Fruit fly (Drosophila melanogaster) whole organism, embryonic: ENCODE measurements around the gene prt.

ENCODE experiments used
- Antp ChIP-seq: fragments of 200-800 bp; sonication (Bioruptor generic); optimal IDR thresholded peaks from 3 replicates; lab custom pipeline; 2016; ENCODE audit warnings: missing biosample characterization, missing genetic modification characterization
- Atf6 ChIP-seq: fragments of 200-800 bp; sonication (Bioruptor generic); IDR thresholded peaks from 2 replicates; pipeline ENCODE4 v1.3.6; 2022; ENCODE audit warnings: missing biosample characterization, missing genetic modification characterization
- CG10462 ChIP-seq: fragments of 200-800 bp; sonication (Bioruptor generic); optimal IDR thresholded peaks from 2 replicates; lab custom pipeline; 2016; ENCODE audit warnings: missing biosample characterization, missing genetic modification characterization
- CG11560 ChIP-seq: fragments of 200-800 bp; sonication (Bioruptor generic); IDR thresholded peaks from 3 replicates; pipeline ENCODE4 v1.3.6; 2022; ENCODE audit warnings: missing biosample characterization, missing genetic modification characterization
- CG11723 ChIP-seq: fragments of 200-800 bp; sonication (Bioruptor generic); optimal IDR thresholded peaks from 2 replicates; lab custom pipeline; 2017; ENCODE audit warnings: missing biosample characterization, mild to moderate bottlenecking, missing genetic modification characterization
- CG13296 ChIP-seq: fragments of 200-800 bp; sonication (Bioruptor generic); optimal IDR thresholded peaks from 3 replicates; lab custom pipeline; 2018; ENCODE audit warnings: missing biosample characterization, mild to moderate bottlenecking, missing genetic modification characterization
- CG13894 ChIP-seq: fragments of 200-800 bp; sonication (Bioruptor generic); optimal IDR thresholded peaks from 3 replicates; lab custom pipeline; 2018; ENCODE audit warnings: missing biosample characterization, mild to moderate bottlenecking, missing genetic modification characterization, moderate library complexity
- CG17359 ChIP-seq: fragments of 200-800 bp; sonication (Bioruptor generic); optimal IDR thresholded peaks from 3 replicates; lab custom pipeline; 2018; ENCODE audit warnings: missing biosample characterization, mild to moderate bottlenecking, missing genetic modification characterization, moderate library complexity
- CG17361 ChIP-seq: fragments of 200-800 bp; sonication (Bioruptor generic); IDR thresholded peaks from 3 replicates; pipeline ENCODE4 v1.3.6; 2022; ENCODE audit warnings: missing biosample characterization, missing genetic modification characterization
- CG1832 ChIP-seq: fragments of 200-800 bp; sonication (Bioruptor generic); optimal IDR thresholded peaks from 2 replicates; lab custom pipeline; 2017; ENCODE audit warnings: missing biosample characterization, mild to moderate bottlenecking, missing genetic modification characterization, inconsistent platforms
- CG32767 ChIP-seq: fragments of 200-800 bp; sonication (Bioruptor generic); IDR thresholded peaks from 2 replicates; pipeline ENCODE4 v1.3.6; 2022; ENCODE audit warnings: missing biosample characterization, missing genetic modification characterization
- CG33213 ChIP-seq: fragments of 200-800 bp; sonication (Bioruptor generic); optimal IDR thresholded peaks from 3 replicates; lab custom pipeline; 2016; ENCODE audit warnings: missing biosample characterization, missing genetic modification characterization
- CG4820 ChIP-seq: fragments of 200-800 bp; sonication (Bioruptor generic); optimal IDR thresholded peaks from 3 replicates; lab custom pipeline; 2016; ENCODE audit warnings: missing biosample characterization, missing genetic modification characterization
- CG7372 ChIP-seq: fragments of 200-800 bp; sonication (Bioruptor generic); IDR thresholded peaks from 2 replicates; pipeline ENCODE4 v1.3.6; 2022; ENCODE audit warnings: missing biosample characterization, missing genetic modification characterization
- CG7839 ChIP-seq: fragments of 200-800 bp; sonication (Bioruptor generic); optimal IDR thresholded peaks from 3 replicates; lab custom pipeline; 2018; ENCODE audit warnings: missing biosample characterization, mild to moderate bottlenecking, missing genetic modification characterization, moderate library complexity
- CG7928 ChIP-seq: fragments of 200-800 bp; sonication (Bioruptor generic); optimal IDR thresholded peaks from 2 replicates; lab custom pipeline; 2017; ENCODE audit warnings: missing biosample characterization, mild to moderate bottlenecking, missing genetic modification characterization
- CG8290 ChIP-seq, 3 experiments: fragments of 200-800 bp; sonication (Bioruptor generic); optimal IDR thresholded peaks; 2 replicates each; lab custom pipeline; 2016 to 2019; ENCODE audit warnings: missing biosample characterization in 3 of 3, missing genetic modification characterization in 3 of 3, mild to moderate bottlenecking in 2 of 3, moderate library complexity in 1 of 3
- CG9437 ChIP-seq: fragments of 200-800 bp; sonication (Bioruptor generic); optimal IDR thresholded peaks from 2 replicates; lab custom pipeline; 2018; ENCODE audit warnings: missing biosample characterization, mild to moderate bottlenecking, missing genetic modification characterization
- CoRest ChIP-seq: fragments of 200-800 bp; sonication (Bioruptor generic); optimal IDR thresholded peaks from 3 replicates; lab custom pipeline; 2018; ENCODE audit warnings: missing biosample characterization, mild to moderate bottlenecking, missing genetic modification characterization, moderate library complexity
- Ets97D ChIP-seq: fragments of 200-800 bp; sonication (Bioruptor generic); optimal IDR thresholded peaks from 3 replicates; lab custom pipeline; 2016; ENCODE audit warnings: missing biosample characterization, missing genetic modification characterization
- HLH54F ChIP-seq: fragments of 200-800 bp; sonication (Bioruptor generic); optimal IDR thresholded peaks from 3 replicates; lab custom pipeline; 2016; ENCODE audit warnings: missing biosample characterization, missing genetic modification characterization
- Hr39 ChIP-seq: fragments of >200 bp; optimal IDR thresholded peaks from 2 replicates; lab custom pipeline; 2017
- Hr51 ChIP-seq, 2 experiments: fragments of 200-800 bp; sonication (Bioruptor generic); optimal IDR thresholded peaks; 2 replicates in 1 of 2; 3 replicates in 1 of 2; lab custom pipeline; 2016 to 2018; ENCODE audit warnings: missing biosample characterization in 2 of 2, missing genetic modification characterization in 2 of 2, mild to moderate bottlenecking in 1 of 2, moderate library complexity in 1 of 2
- Jarid2 ChIP-seq: fragments of 200-800 bp; sonication (Bioruptor generic); optimal IDR thresholded peaks from 3 replicates; lab custom pipeline; 2017; ENCODE audit warnings: mild to moderate bottlenecking, missing biosample characterization, missing genetic modification reagents, missing genetic modification characterization
- Nf-YA ChIP-seq: fragments of 200-800 bp; sonication (Bioruptor generic); IDR thresholded peaks from 2 replicates; pipeline ENCODE4 v1.3.6; 2022; ENCODE audit warnings: missing biosample characterization, missing genetic modification characterization
- NfI ChIP-seq: fragments of 200-800 bp; sonication (Bioruptor generic); optimal IDR thresholded peaks from 3 replicates; lab custom pipeline; 2018; ENCODE audit warnings: missing biosample characterization, mild to moderate bottlenecking, missing genetic modification characterization, moderate library complexity
- Optix ChIP-seq: fragments of 200-800 bp; sonication (Bioruptor generic); IDR thresholded peaks from 3 replicates; pipeline ENCODE4 v1.3.6; 2022; ENCODE audit warnings: missing biosample characterization, missing genetic modification characterization
- Six4 ChIP-seq: fragments of 200-800 bp; sonication (Bioruptor generic); optimal IDR thresholded peaks from 2 replicates; lab custom pipeline; 2016; ENCODE audit warnings: missing biosample characterization, missing genetic modification characterization
- Sry-δ ChIP-seq: fragments of 200-800 bp; sonication (Bioruptor generic); optimal IDR thresholded peaks from 2 replicates; lab custom pipeline; 2016; ENCODE audit warnings: missing biosample characterization, missing genetic modification characterization
- Xbp1 ChIP-seq: fragments of 200-800 bp; sonication (Bioruptor generic); optimal IDR thresholded peaks from 3 replicates; lab custom pipeline; 2016; ENCODE audit warnings: missing biosample characterization, mild to moderate bottlenecking, missing genetic modification characterization
- al ChIP-seq: fragments of 200-800 bp; sonication (Bioruptor generic); IDR thresholded peaks from 2 replicates; pipeline ENCODE4 v1.3.6; 2022; ENCODE audit warnings: missing biosample characterization, missing genetic modification characterization
- btn ChIP-seq: fragments of 200-800 bp; sonication (Bioruptor generic); optimal IDR thresholded peaks from 2 replicates; lab custom pipeline; 2016; ENCODE audit warnings: missing biosample characterization, missing genetic modification characterization
- crc ChIP-seq: fragments of 200-800 bp; sonication (Bioruptor generic); optimal IDR thresholded peaks from 2 replicates; lab custom pipeline; 2016; ENCODE audit warnings: missing biosample characterization, missing genetic modification characterization
- dmrt99B ChIP-seq: fragments of 200-800 bp; sonication (Bioruptor generic); optimal IDR thresholded peaks from 2 replicates; lab custom pipeline; 2018; ENCODE audit warnings: missing biosample characterization, mild to moderate bottlenecking, missing genetic modification characterization, moderate library complexity
- esg ChIP-seq: fragments of 200-800 bp; sonication (Bioruptor generic); conservative IDR thresholded peaks from 2 replicates; pipeline ENCODE4 v1.3.6; 2022; ENCODE audit warnings: missing biosample characterization, missing genetic modification characterization
- fru ChIP-seq: fragments of >200 bp; optimal IDR thresholded peaks from 2 replicates; lab custom pipeline; 2017
- gcm ChIP-seq: fragments of 200-800 bp; sonication (Bioruptor generic); optimal IDR thresholded peaks from 2 replicates; lab custom pipeline; 2019; ENCODE audit warnings: missing biosample characterization, mild to moderate bottlenecking, missing genetic modification characterization, moderate library complexity
- inv ChIP-seq: fragments of 200-800 bp; sonication (Bioruptor generic); IDR thresholded peaks from 2 replicates; pipeline ENCODE4 v1.3.6; 2022; ENCODE audit warnings: missing biosample characterization, missing genetic modification characterization; ENCODE audit not compliant: partially characterized antibody
- jing ChIP-seq: fragments of 200-800 bp; sonication (Bioruptor generic); optimal IDR thresholded peaks from 2 replicates; lab custom pipeline; 2018; ENCODE audit warnings: missing biosample characterization, mild to moderate bottlenecking, missing genetic modification characterization
- kay ChIP-seq: fragments of 200-800 bp; sonication (Bioruptor generic); optimal IDR thresholded peaks from 2 replicates; lab custom pipeline; 2016; ENCODE audit warnings: missing biosample characterization, missing genetic modification characterization
- lov ChIP-seq, 2 experiments: fragments of 200-800 bp in 1 of 2; fragments of >200 bp in 1 of 2; sonication (Bioruptor generic) in 1 of 2; IDR thresholded peaks in 1 of 2; optimal IDR thresholded peaks in 1 of 2; 2 replicates in 1 of 2; 3 replicates in 1 of 2; pipeline versions ENCODE4 v1.3.6 to Lab custom; 2017 to 2022; ENCODE audit warnings: missing biosample characterization in 1 of 2, missing genetic modification characterization in 1 of 2
- rib ChIP-seq: fragments of 200-800 bp; sonication (Bioruptor generic); IDR thresholded peaks from 2 replicates; pipeline ENCODE4 v1.3.6; 2022; ENCODE audit warnings: missing biosample characterization, missing genetic modification characterization
- sc ChIP-seq, 3 experiments: fragments of >200 bp in 2 of 3; fragments of 200-800 bp in 1 of 3; sonication (Bioruptor generic) in 1 of 3; optimal IDR thresholded peaks; 2 replicates in 2 of 3; 3 replicates in 1 of 3; lab custom pipeline; 2017; ENCODE audit warnings: mild to moderate bottlenecking in 1 of 3, missing biosample characterization in 1 of 3, missing genetic modification characterization in 1 of 3, missing genetic modification reagents in 1 of 3
- sens-2 ChIP-seq: fragments of 200-800 bp; sonication (Bioruptor generic); IDR thresholded peaks from 2 replicates; pipeline ENCODE4 v1.3.6; 2022; ENCODE audit warnings: missing biosample characterization, missing genetic modification characterization
- ssp ChIP-seq: fragments of 200-800 bp; sonication (Bioruptor generic); IDR thresholded peaks from 2 replicates; pipeline ENCODE4 v1.3.6; 2022; ENCODE audit warnings: missing biosample characterization, missing genetic modification characterization
- tup ChIP-seq: fragments of 200-800 bp; sonication (Bioruptor generic); optimal IDR thresholded peaks from 2 replicates; lab custom pipeline; 2016; ENCODE audit warnings: missing biosample characterization, mild to moderate bottlenecking, missing genetic modification characterization, moderate library complexity

Gene prt

DNA sequence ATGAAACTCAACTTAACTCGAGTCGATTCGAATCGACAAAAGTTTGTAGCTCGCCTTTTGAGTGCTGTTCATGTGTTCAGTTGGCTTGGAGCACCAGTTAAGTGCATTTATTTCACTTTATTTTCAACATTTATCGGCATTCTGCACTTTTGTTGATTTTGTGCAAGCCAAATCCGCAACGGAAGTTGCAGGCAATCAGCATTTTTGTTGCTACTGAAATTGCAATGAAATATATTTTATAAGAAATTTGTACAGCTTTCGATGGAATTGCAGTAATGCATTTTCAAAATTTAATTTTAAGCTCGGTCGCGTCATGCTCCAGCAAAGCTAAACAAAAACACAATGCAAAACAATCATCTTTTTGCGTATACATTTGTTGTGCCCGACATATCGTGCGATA, 39.9 kb downstream of the prt start:
- TF ChIP-seq Six4 (no peak), CG4820 (GFP tag; lab: Kevin White, UChicago) (no peak), tup (no peak), CG8290 (GFP tag; optimal IDR thresholded peaks at IDR 0.05; lab: Kevin White, UChicago) (no peak), CG8290 (tag; optimal IDR thresholded peaks at IDR 0.05; lab: Kevin White, UChicago) (no peak), Optix (GFP tag; lab: Robert Waterston, UW) (no peak), CG1832 (no peak), btn (no peak), kay (GFP tag; lab: Kevin White, UChicago) (no peak), CG32767 (GFP tag; lab: Robert Waterston, UW) (no peak)

DNA sequence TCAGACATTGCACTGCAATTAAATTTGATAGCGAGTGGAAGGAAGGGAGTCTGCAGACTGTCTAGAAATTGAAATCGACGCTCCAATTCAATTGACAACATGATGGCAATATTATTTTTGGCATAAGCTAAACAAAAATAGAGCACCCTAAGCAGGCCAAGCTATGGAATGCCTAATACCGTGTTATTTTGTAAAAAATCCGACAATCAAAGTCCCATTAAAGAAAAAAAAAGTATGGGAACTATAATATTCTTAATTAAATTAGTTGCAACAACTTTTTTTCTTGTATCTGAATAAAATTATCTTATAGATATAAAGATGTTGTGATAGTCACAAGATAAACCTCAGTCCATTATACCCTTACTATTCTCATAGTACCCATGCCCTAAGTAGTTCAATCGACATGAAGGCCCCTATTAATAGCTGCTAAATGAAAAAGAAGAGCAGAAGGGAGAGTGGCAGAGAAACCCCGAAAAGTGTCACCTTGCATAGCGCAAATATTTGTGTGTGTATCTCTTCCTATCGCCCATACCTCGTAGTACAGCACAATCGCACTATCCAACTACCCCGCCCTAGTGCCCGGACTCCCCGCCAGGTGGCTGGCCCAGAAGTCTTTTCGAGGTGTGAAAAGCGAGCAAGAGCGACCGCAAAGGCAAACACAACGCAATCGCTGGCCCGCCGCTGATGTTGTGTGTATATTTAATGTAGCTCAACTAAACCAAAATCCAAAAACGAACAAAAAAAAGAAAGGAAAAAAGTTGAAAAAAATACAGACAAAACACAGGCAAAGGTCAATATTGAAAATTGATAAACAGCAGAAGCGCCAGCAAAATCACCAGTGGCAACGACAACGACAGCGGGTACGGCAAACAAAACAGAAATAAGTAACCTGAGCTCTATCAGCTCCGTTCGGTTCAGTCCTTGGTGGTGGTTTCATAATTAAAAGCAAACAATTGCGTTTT, 41.2 kb downstream of the prt start:
- TF ChIP-seq gcm (peak; percentile 73), jing (GFP tag; lab: Kevin White, UChicago) (no peak), esg (GFP tag; lab: Robert Waterston, UW) (0 out of 2 replicates have a peak, but pooled peaks have one; percentile 24), CG13894 (no peak), Hr39 (lab: Kevin White, UChicago) (no peak), Hr51 (GFP tag; optimal IDR thresholded peaks at IDR 0.05; lab: Kevin White, UChicago) (peak in 1 of 2 experiments; percentile 55), HLH54F (GFP tag; lab: Kevin White, UChicago) (no peak), Atf6 (GFP tag; lab: Robert Waterston, UW) (peak; percentile 47; the same call in 1 of the 2 replicates), sens-2 (GFP tag; lab: Robert Waterston, UW) (peak; percentile 50; the same call in 1 of the 2 replicates), sc (optimal IDR thresholded peaks at IDR 0.05; lab: Kevin White, UChicago) (no peak), sc (GFP tag; optimal IDR thresholded peaks at IDR 0.05; lab: Kevin White, UChicago) (peak; percentile 61), tup (peak; percentile 47), rib (GFP tag; lab: Robert Waterston, UW) (0 out of 2 replicates have a peak, but pooled peaks have one; percentile 17), NfI (GFP tag; lab: Kevin White, UChicago) (peak; percentile 2), dmrt99B (tag; lab: Kevin White, UChicago) (peak; percentile 50), CG33213 (peak; percentile 47), Antp (GFP tag; lab: Kevin White, UChicago) (peak; percentile 9), fru (no peak), CoRest (tag; lab: Kevin White, UChicago) (peak; percentile 58), CG7928 (GFP tag; lab: Kevin White, UChicago) (peak; percentile 38), Sry-δ (GFP tag; lab: Kevin White, UChicago) (peak; percentile 33), Jarid2 (peak; percentile 58), CG7372 (no peak), al (peak; percentile 36; the same call in 1 of the 2 replicates), Optix (GFP tag; lab: Robert Waterston, UW) (peak; percentile 30; the same call in 1 of the 3 replicates), CG13296 (GFP tag; lab: Kevin White, UChicago) (peak; percentile 62), CG10462 (GFP tag; lab: Kevin White, UChicago) (peak; percentile 58), CG11723 (GFP tag; lab: Kevin White, UChicago) (peak; percentile 62), Xbp1 (GFP tag; lab: Kevin White, UChicago) (no peak), Nf-YA (GFP tag; lab: Robert Waterston, UW) (no peak), CG17359 (peak; percentile 61), Ets97D (no peak), inv (GFP tag; lab: Robert Waterston, UW) (no peak), lov (optimal IDR thresholded peaks at IDR 0.05; lab: Kevin White, UChicago) (no peak), lov (GFP tag; IDR thresholded peaks at IDR 0.05; lab: Robert Waterston, UW) (peak; percentile 81; the same call in 1 of the 3 replicates), CG9437 (peak; percentile 34), CG7839 (tag; lab: Kevin White, UChicago) (peak; percentile 33), CG17361 (GFP tag; lab: Robert Waterston, UW) (peak; percentile 67), ssp (GFP tag; lab: Robert Waterston, UW) (no peak), crc (peak; percentile 39), CG11560 (tag; lab: Robert Waterston, UW) (no peak)
